Worm (Caenorhabditis elegans): Measurements from ENCODE around the gene math-45.
"Not testable (repeated sequence)": the region's sequence is repeated elsewhere in the genome, so short reads cannot be mapped to it uniquely, and the experiment has no call there.

Gene math-45

ce11 chrII:1474807-1475206 lies 42.4 kb downstream of the math-45 start:
- TF ChIP-seq W03F9.2 (tag; optimal IDR thresholded peaks at IDR 0.05): no peak
- no peak for TF ChIP-seq him-1 (tag; optimal IDR thresholded peaks at IDR 0.05)
- TF ChIP-seq dao-5 (tag; optimal IDR thresholded peaks at IDR 0.05): no peak

- TF ChIP-seq W03F9.2 (tag; optimal IDR thresholded peaks at IDR 0.05) (no peak), dao-5 (tag; optimal IDR thresholded peaks at IDR 0.05) (no peak), him-1 (tag; optimal IDR thresholded peaks at IDR 0.05) (no peak)
Measured at ce11 chrII:1473481-1473880, 43.8 kb downstream of the math-45 start, which contains the start of gene H17B01.5. Gene H17B01.5 (minus strand): TSS chrII:1473581.

- no peak for TF ChIP-seq dao-5 (tag; optimal IDR thresholded peaks at IDR 0.05)
Measured at ce11 chrII:1470515-1470966, 46.7 kb downstream of the math-45 start, which contains the start of gene H17B01.2. Gene H17B01.2 (plus strand): TSS chrII:1470565.

ce11 chrII:1467711-1468110 lies 49.5 kb downstream of the math-45 start, which contains the start of gene Y51H7C.1:
Gene Y51H7C.1 (plus strand): TSS chrII:1467727.
- TF ChIP-seq him-1, dao-5, W03F9.2 (tag; optimal IDR thresholded peaks at IDR 0.05): not testable (repeated sequence)

ce11 chrII:1466448-1466847 lies 50.8 kb downstream of the math-45 start, which contains the start of gene Y51H7C.13:
Gene Y51H7C.13 (minus strand): TSS chrII:1466548.
- TF ChIP-seq him-1 (tag; optimal IDR thresholded peaks at IDR 0.05): no peak
- no peak for TF ChIP-seq dao-5 (tag; optimal IDR thresholded peaks at IDR 0.05)
- TF ChIP-seq W03F9.2 (tag; optimal IDR thresholded peaks at IDR 0.05): no peak

All from whole organism, L4/young adult.